Worm (Caenorhabditis elegans) whole organism, late embryonic: Measurements from ENCODE around the gene dnj-15.

Experiments
- C08G9.2 ChIP-seq: sonication (generic microtip); optimal IDR thresholded peaks from 2 replicates; lab custom pipeline; 2016; ENCODE audit warnings: mild to moderate bottlenecking, missing genetic modification characterization, moderate library complexity, missing compliant biosample characterization
- K02D7.2 ChIP-seq: sonication (generic microtip); optimal IDR thresholded peaks from 2 replicates; lab custom pipeline; 2017; ENCODE audit warnings: mild to moderate bottlenecking, missing genetic modification characterization, missing compliant biosample characterization
- K09A11.1 ChIP-seq: sonication (generic microtip); optimal IDR thresholded peaks from 2 replicates; lab custom pipeline; 2017; ENCODE audit warnings: antibody characterized with exemption, mild to moderate bottlenecking, missing genetic modification characterization, missing compliant biosample characterization; ENCODE audit not compliant: insufficient read depth
- Y22D7AL.16 ChIP-seq: sonication (generic microtip); optimal IDR thresholded peaks from 2 replicates; lab custom pipeline; 2016; ENCODE audit warnings: missing genetic modification characterization, missing compliant biosample characterization
- ahr-1 ChIP-seq: sonication (generic microtip); optimal IDR thresholded peaks from 2 replicates; lab custom pipeline; 2016; ENCODE audit warnings: missing genetic modification characterization, missing compliant biosample characterization
- ceh-18 ChIP-seq: sonication (generic microtip); optimal IDR thresholded peaks from 2 replicates; lab custom pipeline; 2016; ENCODE audit warnings: missing genetic modification characterization, missing compliant biosample characterization
- ceh-19 ChIP-seq: fragments of 200-800 bp; sonication (Bioruptor generic); optimal IDR thresholded peaks from 2 replicates; lab custom pipeline; 2018; ENCODE audit warnings: mild to moderate bottlenecking, missing genetic modification characterization, missing compliant biosample characterization
- ceh-22 ChIP-seq: sonication (generic microtip); optimal IDR thresholded peaks from 2 replicates; lab custom pipeline; 2017; ENCODE audit warnings: missing biosample characterization, missing genetic modification characterization
- ceh-24 ChIP-seq: sonication (generic microtip); optimal IDR thresholded peaks from 2 replicates; lab custom pipeline; 2016; ENCODE audit warnings: mild to moderate bottlenecking, missing genetic modification characterization, missing compliant biosample characterization
- ceh-45 ChIP-seq: fragments of 200-800 bp; sonication (Bioruptor generic); IDR thresholded peaks from 2 replicates; pipeline ENCODE4 v1.3.6; 2022; ENCODE audit warnings: missing genetic modification reagents, missing genetic modification characterization, missing compliant biosample characterization
- ceh-6 ChIP-seq: fragments of 200-800 bp; sonication (Bioruptor generic); optimal IDR thresholded peaks from 2 replicates; lab custom pipeline; 2018; ENCODE audit warnings: mild to moderate bottlenecking, missing genetic modification characterization, missing compliant biosample characterization
- che-1 ChIP-seq: sonication (generic microtip); optimal IDR thresholded peaks from 2 replicates; lab custom pipeline; 2016; ENCODE audit warnings: mild to moderate bottlenecking, missing genetic modification characterization, missing compliant biosample characterization
- dmd-4 ChIP-seq: sonication (generic microtip); optimal IDR thresholded peaks from 2 replicates; lab custom pipeline; 2016; ENCODE audit warnings: borderline replicate concordance, missing genetic modification characterization, missing compliant biosample characterization
- dve-1 ChIP-seq: sonication (generic microtip); optimal IDR thresholded peaks from 2 replicates; lab custom pipeline; 2017; ENCODE audit warnings: antibody characterized with exemption, mild to moderate bottlenecking, missing genetic modification characterization, missing compliant biosample characterization
- fax-1 ChIP-seq: sonication (generic microtip); optimal IDR thresholded peaks from 2 replicates; lab custom pipeline; 2016; ENCODE audit warnings: missing genotype, missing genetic modification characterization, missing compliant biosample characterization
- gmeb-2 ChIP-seq: sonication (generic microtip); optimal IDR thresholded peaks from 2 replicates; lab custom pipeline; 2016; ENCODE audit warnings: missing genetic modification characterization, inconsistent platforms, missing compliant biosample characterization
- hlh-13 ChIP-seq: fragments of 200-800 bp; sonication (Bioruptor generic); optimal IDR thresholded peaks from 2 replicates; lab custom pipeline; 2018; ENCODE audit warnings: mild to moderate bottlenecking, missing genetic modification characterization, missing compliant biosample characterization
- hlh-15 ChIP-seq: sonication (generic microtip); optimal IDR thresholded peaks from 2 replicates; lab custom pipeline; 2016; ENCODE audit warnings: missing genetic modification characterization, missing compliant biosample characterization
- hlh-8 ChIP-seq: sonication (generic microtip); optimal IDR thresholded peaks from 2 replicates; lab custom pipeline; 2016; ENCODE audit warnings: missing genotype, missing genetic modification characterization, missing compliant biosample characterization
- lim-6 ChIP-seq: sonication (generic microtip); optimal IDR thresholded peaks from 2 replicates; lab custom pipeline; 2016; ENCODE audit warnings: missing genetic modification characterization, missing compliant biosample characterization
- lin-11 ChIP-seq: fragments of 200-800 bp; sonication (Bioruptor generic); optimal IDR thresholded peaks from 2 replicates; lab custom pipeline; 2018; ENCODE audit warnings: mild to moderate bottlenecking, missing genetic modification characterization, missing compliant biosample characterization
- nfya-1 ChIP-seq: sonication (generic microtip); optimal IDR thresholded peaks from 2 replicates; lab custom pipeline; 2017; ENCODE audit warnings: missing genetic modification characterization, mild to moderate bottlenecking, missing compliant biosample characterization, antibody characterized with exemption, moderate library complexity
- odd-2 ChIP-seq: sonication (generic microtip); optimal IDR thresholded peaks from 2 replicates; lab custom pipeline; 2017; ENCODE audit warnings: antibody characterized with exemption, mild to moderate bottlenecking, missing genetic modification characterization, missing compliant biosample characterization
- pag-3 ChIP-seq: sonication (generic microtip); optimal IDR thresholded peaks from 2 replicates; lab custom pipeline; 2016; ENCODE audit warnings: missing compliant biosample characterization, missing genetic modification characterization, borderline replicate concordance
- pat-9 ChIP-seq: fragments of 200-800 bp; sonication (Bioruptor generic); optimal IDR thresholded peaks from 2 replicates; lab custom pipeline; 2018; ENCODE audit warnings: mild to moderate bottlenecking, missing genetic modification characterization, moderate library complexity, missing compliant biosample characterization
- pha-2 ChIP-seq: sonication (generic microtip); optimal IDR thresholded peaks from 2 replicates; lab custom pipeline; 2017; ENCODE audit warnings: mild to moderate bottlenecking, missing genetic modification characterization, missing compliant biosample characterization
- pha-4 ChIP-seq: fragments of 150-350 bp; optimal IDR thresholded peaks from 2 replicates; lab custom pipeline; 2018; ENCODE audit warnings: missing biosample characterization, missing genetic modification reagents, missing genetic modification characterization
- pqm-1 ChIP-seq: sonication (generic microtip); optimal IDR thresholded peaks from 2 replicates; lab custom pipeline; 2016; ENCODE audit warnings: missing genetic modification characterization, missing compliant biosample characterization
- ref-2 ChIP-seq: sonication (generic microtip); optimal IDR thresholded peaks from 2 replicates; lab custom pipeline; 2016; ENCODE audit warnings: missing genetic modification characterization, missing compliant biosample characterization
- syd-9 ChIP-seq: sonication (generic microtip); optimal IDR thresholded peaks from 2 replicates; lab custom pipeline; 2016; ENCODE audit warnings: mild to moderate bottlenecking, missing genetic modification characterization, moderate library complexity, missing compliant biosample characterization
- tbx-7 ChIP-seq: sonication (generic microtip); optimal IDR thresholded peaks from 2 replicates; lab custom pipeline; 2016; ENCODE audit warnings: missing genotype, missing genetic modification characterization, missing compliant biosample characterization
- ttx-3 ChIP-seq: sonication (generic microtip); optimal IDR thresholded peaks from 2 replicates; lab custom pipeline; 2016; ENCODE audit warnings: missing genetic modification reagents, missing genetic modification characterization, missing compliant biosample characterization
- unc-3 ChIP-seq, 2 experiments: fragments of 200-800 bp in 1 of 2; sonication (Bioruptor generic) in 1 of 2; sonication (generic microtip) in 1 of 2; conservative IDR thresholded peaks in 1 of 2; optimal IDR thresholded peaks in 1 of 2; 2 replicates each; pipeline versions ENCODE4 v1.3.6 to Lab custom; 2016 to 2022; ENCODE audit warnings: missing compliant biosample characterization in 2 of 2, missing genetic modification characterization in 2 of 2, missing genetic modification reagents in 1 of 2
- unc-55 ChIP-seq: sonication (generic microtip); optimal IDR thresholded peaks from 2 replicates; lab custom pipeline; 2017; ENCODE audit warnings: missing biosample characterization, missing genetic modification reagents, missing genetic modification characterization
- unc-86 ChIP-seq: sonication (generic microtip); optimal IDR thresholded peaks from 2 replicates; lab custom pipeline; 2016; ENCODE audit warnings: missing genetic modification characterization, missing compliant biosample characterization
- zip-5 ChIP-seq: sonication (generic microtip); optimal IDR thresholded peaks from 2 replicates; lab custom pipeline; 2016; ENCODE audit warnings: missing genetic modification characterization, missing compliant biosample characterization
- ztf-16 ChIP-seq: sonication (generic microtip); optimal IDR thresholded peaks from 2 replicates; lab custom pipeline; 2017; ENCODE audit warnings: missing genetic modification characterization, missing compliant biosample characterization

Gene dnj-15

DNA sequence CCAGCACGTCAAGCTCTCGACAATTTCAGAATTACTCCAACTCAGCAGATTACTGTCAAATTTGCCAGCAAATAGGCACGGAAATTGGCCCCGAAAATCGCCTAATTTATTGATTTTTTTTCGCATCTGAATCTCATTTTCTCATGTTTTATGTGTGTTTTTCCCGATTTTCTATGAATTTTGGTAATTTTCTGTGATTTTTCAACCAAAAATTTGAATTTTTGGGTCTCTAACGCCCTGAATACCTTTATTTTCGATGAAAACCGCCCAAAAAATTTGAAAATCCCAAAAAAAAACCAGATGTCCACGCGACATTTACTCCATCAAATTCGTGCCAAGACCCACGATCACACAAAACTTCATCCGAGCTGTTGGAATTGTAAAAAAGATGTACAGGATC lies at the start of gene dnj-15:
Gene dnj-15 (plus strand): TSS at position 301 of the 400 bp plus-strand sequence.
- TF ChIP-seq gmeb-2 (no peak), hlh-15 (tag; lab: Kevin White, UChicago) (no peak), zip-5 (tag; lab: Kevin White, UChicago) (no peak), pqm-1 (tag; lab: Kevin White, UChicago) (no peak), hlh-8 (tag; lab: Kevin White, UChicago) (no peak), ceh-24 (tag; lab: Kevin White, UChicago) (no peak), nfya-1 (tag; lab: Kevin White, UChicago) (no peak), unc-86 (tag; lab: Kevin White, UChicago) (no peak), pag-3 (tag; lab: Kevin White, UChicago) (no peak), tbx-7 (tag; lab: Kevin White, UChicago) (no peak), K02D7.2 (tag; lab: Kevin White, UChicago) (no peak), odd-2 (tag; lab: Kevin White, UChicago) (no peak), syd-9 (tag; lab: Kevin White, UChicago) (no peak), ceh-6 (GFP tag; lab: Kevin White, UChicago) (no peak), lin-11 (no peak), dmd-4 (tag; lab: Kevin White, UChicago) (no peak), pat-9 (tag; lab: Kevin White, UChicago) (no peak)

- TF ChIP-seq unc-55 (GFP tag; lab: Kevin White, UChicago) (no peak), ahr-1 (tag; lab: Kevin White, UChicago) (no peak), gmeb-2 (no peak), ztf-16 (tag; lab: Kevin White, UChicago) (no peak), nfya-1 (tag; lab: Kevin White, UChicago) (no peak)
- TF ChIP-seq, all 69 proteins: peak for 0
Observed at ce11 chrIV:4135744-4136143, 40.4 kb upstream of the dnj-15 start, which contains the start of gene F49F1.17. Gene F49F1.17 (minus strand): TSS chrIV:4135844.

- TF ChIP-seq ref-2 (tag; lab: Kevin White, UChicago) (no peak), unc-3 (GFP tag; conservative IDR thresholded peaks at IDR 0.05; lab: Robert Waterston, UW) (no peak), unc-3 (tag; optimal IDR thresholded peaks at IDR 0.05; lab: Kevin White, UChicago) (no peak), Y22D7AL.16 (tag; lab: Kevin White, UChicago) (no peak), ceh-22 (tag; lab: Kevin White, UChicago) (no peak)
Observed at ce11 chrIV:4137472-4137871, 38.7 kb upstream of the dnj-15 start, which contains the start of gene F49F1.9. Gene F49F1.9 (minus strand): TSS chrIV:4137572.

- no peak for TF ChIP-seq ceh-45 (GFP tag; lab: Robert Waterston, UW)
- TF ChIP-seq C08G9.2, result no peak
- TF ChIP-seq K09A11.1 (tag; lab: Kevin White, UChicago), result no peak
- TF ChIP-seq ceh-18 (tag; lab: Kevin White, UChicago), result no peak
- no peak for TF ChIP-seq ttx-3
- no peak for TF ChIP-seq ceh-24 (tag; lab: Kevin White, UChicago)
- no peak for TF ChIP-seq ref-2 (tag; lab: Kevin White, UChicago)
- TF ChIP-seq che-1 (tag; lab: Kevin White, UChicago), result no peak
- no peak for TF ChIP-seq pha-4 (tag; lab: Kevin White, UChicago)
- TF ChIP-seq hlh-13 (GFP tag; lab: Kevin White, UChicago), result no peak
- no peak for TF ChIP-seq pag-3 (tag; lab: Kevin White, UChicago)
- no peak for TF ChIP-seq ceh-19
- TF ChIP-seq pha-2 (tag; lab: Kevin White, UChicago), result no peak
- no peak for TF ChIP-seq ztf-16 (tag; lab: Kevin White, UChicago)
- no peak for TF ChIP-seq fax-1
- TF ChIP-seq Y22D7AL.16 (tag; lab: Kevin White, UChicago), result no peak
- no peak for TF ChIP-seq dve-1 (tag; lab: Kevin White, UChicago)
- TF ChIP-seq unc-55 (GFP tag; lab: Kevin White, UChicago), result no peak
- TF ChIP-seq lim-6 (tag; lab: Kevin White, UChicago), result no peak
- TF ChIP-seq, all 69 proteins: peak for 0
Observed at ce11 chrIV:4139022-4139421, 37.2 kb upstream of the dnj-15 start, which contains the start of gene F49F1.10. Gene F49F1.10 (minus strand): TSS chrIV:4139122.
